Fruit fly (Drosophila melanogaster) whole organism, wandering third instar larva: ENCODE measurements around the gene Prosbeta2R2.

Experiments used
- CG32264 ChIP-seq: fragments of 200-800 bp; sonication (Bioruptor generic); optimal IDR thresholded peaks from 2 replicates; lab custom pipeline; 2016; ENCODE audit warnings: missing biosample characterization, missing genetic modification characterization
- CG9705 ChIP-seq: fragments of 200-800 bp; sonication (Bioruptor generic); optimal IDR thresholded peaks from 2 replicates; lab custom pipeline; 2018; ENCODE audit warnings: missing biosample characterization, mild to moderate bottlenecking, missing genetic modification characterization
- Dfd ChIP-seq: fragments of >200 bp; optimal IDR thresholded peaks from 2 replicates; lab custom pipeline; 2017; ENCODE audit warnings: missing biosample characterization, missing genetic modification characterization
- Dif ChIP-seq: fragments of 200-275, 200-300 bp; sonication (Bioruptor generic); optimal IDR thresholded peaks from 2 replicates; lab custom pipeline; 2018; ENCODE audit warnings: missing biosample characterization, missing genetic modification characterization; ENCODE audit not compliant: partially characterized antibody
- GATAd ChIP-seq: sonication (Bioruptor generic); optimal IDR thresholded peaks from 2 replicates; lab custom pipeline; 2016; ENCODE audit warnings: missing biosample characterization, missing genetic modification characterization
- Hnf4 ChIP-seq: fragments of 200-800 bp; sonication (Bioruptor generic); optimal IDR thresholded peaks from 2 replicates; lab custom pipeline; 2016; ENCODE audit warnings: missing biosample characterization, mild to moderate bottlenecking, missing genetic modification characterization
- Jra ChIP-seq: sonication (Bioruptor generic); optimal IDR thresholded peaks from 2 replicates; lab custom pipeline; 2016; ENCODE audit warnings: missing biosample characterization, missing genetic modification characterization
- Myc ChIP-seq: fragments of >200 bp; optimal IDR thresholded peaks from 2 replicates; lab custom pipeline; 2017
- N ChIP-seq: fragments of >200 bp; optimal IDR thresholded peaks from 2 replicates; lab custom pipeline; 2018; ENCODE audit warnings: missing biosample characterization, missing external identifiers, missing genetic modification characterization
- OdsH ChIP-seq: fragments of 200-800 bp; sonication (Bioruptor generic); optimal IDR thresholded peaks from 2 replicates; lab custom pipeline; 2016; ENCODE audit warnings: missing biosample characterization, mild to moderate bottlenecking, missing genetic modification characterization
- Rel ChIP-seq, 2 experiments: fragments of 200-800 bp; sonication (Bioruptor generic) in 1 of 2; optimal IDR thresholded peaks; 2 replicates in 1 of 2; 3 replicates in 1 of 2; lab custom pipeline; 2016 to 2019; ENCODE audit warnings: mild to moderate bottlenecking in 2 of 2, missing biosample characterization in 2 of 2, missing genetic modification characterization in 2 of 2, moderate library complexity in 1 of 2
- Sp1 ChIP-seq: fragments of 200-800 bp; sonication (Bioruptor generic); optimal IDR thresholded peaks from 3 replicates; lab custom pipeline; 2019; ENCODE audit warnings: missing biosample characterization, mild to moderate bottlenecking, missing genetic modification characterization, moderate library complexity
- Vsx2 ChIP-seq: fragments of 200-300, 225-300 bp; sonication (Bioruptor generic); optimal IDR thresholded peaks from 2 replicates; lab custom pipeline; 2018; ENCODE audit warnings: missing biosample characterization, missing genetic modification characterization; ENCODE audit not compliant: partially characterized antibody
- ey ChIP-seq: fragments of 200-800 bp; sonication (Bioruptor generic); optimal IDR thresholded peaks from 2 replicates; lab custom pipeline; 2016; ENCODE audit warnings: missing biosample characterization, missing genetic modification characterization
- foxo ChIP-seq, 2 experiments: fragments of 200-800 bp; sonication (Bioruptor generic); optimal IDR thresholded peaks; 2 replicates in 1 of 2; 3 replicates in 1 of 2; lab custom pipeline; 2016 to 2017; ENCODE audit warnings: missing biosample characterization in 2 of 2, missing genetic modification characterization in 2 of 2
- fru ChIP-seq: fragments of 200-800 bp; sonication (Bioruptor generic); optimal IDR thresholded peaks from 3 replicates; lab custom pipeline; 2016; ENCODE audit warnings: missing biosample characterization, mild to moderate bottlenecking, missing genetic modification characterization
- h ChIP-seq: fragments of 200-800 bp; sonication (Bioruptor generic); optimal IDR thresholded peaks from 3 replicates; lab custom pipeline; 2016; ENCODE audit warnings: missing biosample characterization, mild to moderate bottlenecking, missing genetic modification characterization
- jim ChIP-seq: fragments of 175-275, 200-325 bp; sonication (Bioruptor generic); optimal IDR thresholded peaks from 2 replicates; lab custom pipeline; 2016; ENCODE audit warnings: missing biosample characterization, mild to moderate bottlenecking, missing genetic modification characterization
- lola ChIP-seq: fragments of >200 bp; optimal IDR thresholded peaks from 2 replicates; lab custom pipeline; 2017; ENCODE audit warnings: missing biosample characterization, missing genetic modification characterization
- pan ChIP-seq: fragments of >200 bp; optimal IDR thresholded peaks from 2 replicates; lab custom pipeline; 2017
- psq ChIP-seq: fragments of 200-800 bp; sonication (Bioruptor generic); optimal IDR thresholded peaks from 3 replicates; lab custom pipeline; 2017; ENCODE audit warnings: missing biosample characterization, mild to moderate bottlenecking, missing genetic modification characterization, moderate library complexity
- rgr ChIP-seq: fragments of 200-800 bp; sonication (Bioruptor generic); optimal IDR thresholded peaks from 3 replicates; lab custom pipeline; 2016; ENCODE audit warnings: missing biosample characterization, mild to moderate bottlenecking, missing genetic modification characterization
- sage ChIP-seq: fragments of 200-800 bp; sonication (Bioruptor generic); optimal IDR thresholded peaks from 2 replicates; lab custom pipeline; 2016; ENCODE audit warnings: missing biosample characterization, mild to moderate bottlenecking, missing genetic modification characterization
- sv ChIP-seq: fragments of 200-800 bp; sonication (Bioruptor generic); optimal IDR thresholded peaks from 3 replicates; lab custom pipeline; 2016; ENCODE audit warnings: missing biosample characterization, missing genetic modification characterization
- tai ChIP-seq: sonication (Bioruptor generic); optimal IDR thresholded peaks from 2 replicates; lab custom pipeline; 2016; ENCODE audit warnings: missing biosample characterization, missing genetic modification characterization
- usp ChIP-seq: fragments of >200 bp; optimal IDR thresholded peaks from 2 replicates; lab custom pipeline; 2017; ENCODE audit warnings: missing biosample characterization, missing genetic modification characterization

Prosbeta2R2 gene

dm6 chr3R:5215334-5216307 lies 3.7 kb downstream of the Prosbeta2R2 start (continued):
- TF ChIP-seq N (GFP tag; lab: Kevin White, UChicago) (no peak), sv (GFP tag; lab: Kevin White, UChicago) (peak; percentile 88), sage (peak; percentile 81), CG32264 (GFP tag; lab: Kevin White, UChicago) (peak; percentile 83), lola (GFP tag; lab: Kevin White, UChicago) (no peak)

- TF ChIP-seq lola (GFP tag; lab: Kevin White, UChicago) (no peak), sv (GFP tag; lab: Kevin White, UChicago) (no peak), Vsx2 (GFP tag; lab: Kevin White, UChicago) (no peak), Dif (GFP tag; lab: Kevin White, UChicago) (no peak), CG9705 (GFP tag; lab: Kevin White, UChicago) (no peak), psq (GFP tag; lab: Kevin White, UChicago) (peak; percentile 32), foxo (GFP tag; optimal IDR thresholded peaks at IDR 0.05; lab: Kevin White, UChicago) (no peak), ey (no peak)
Observed at dm6 chr3R:5214162-5214916, 5.0 kb downstream of the Prosbeta2R2 start.

dm6 chr3R:5213309-5213708 lies 6.0 kb downstream of the Prosbeta2R2 start:
- no peak for TF ChIP-seq Rel (GFP tag; optimal IDR thresholded peaks at IDR 0.05; lab: Kevin White, UChicago)
- peak; percentile 32 for TF ChIP-seq Rel (tag; optimal IDR thresholded peaks at IDR 0.05; lab: Kevin White, UChicago)
- TF ChIP-seq Jra = no peak
- no peak for TF ChIP-seq rgr (GFP tag; lab: Kevin White, UChicago)
- peak; percentile 21 for TF ChIP-seq Dif (GFP tag; lab: Kevin White, UChicago)

dm6 chr3R:5212759-5213053 lies 6.6 kb downstream of the Prosbeta2R2 start:
- TF ChIP-seq Myc (lab: Kevin White, UChicago) = no peak
- TF ChIP-seq usp (GFP tag; lab: Kevin White, UChicago) = no peak
- no peak for TF ChIP-seq fru (GFP tag; lab: Kevin White, UChicago)
- TF ChIP-seq sv (GFP tag; lab: Kevin White, UChicago) = no peak
- no peak for TF ChIP-seq OdsH (GFP tag; lab: Kevin White, UChicago)
- no peak for TF ChIP-seq Hnf4 (GFP tag; lab: Kevin White, UChicago)
- no peak for TF ChIP-seq pan (lab: Kevin White, UChicago)
- no peak for TF ChIP-seq tai (GFP tag; lab: Kevin White, UChicago)
- TF ChIP-seq Dif (GFP tag; lab: Kevin White, UChicago) = no peak
- TF ChIP-seq CG32264 (GFP tag; lab: Kevin White, UChicago) = no peak
- TF ChIP-seq foxo (GFP tag; optimal IDR thresholded peaks at IDR 0.05; lab: Kevin White, UChicago) = no peak
- TF ChIP-seq jim (GFP tag; lab: Kevin White, UChicago) = no peak
- TF ChIP-seq Sp1 (GFP tag; lab: Kevin White, UChicago) = no peak
- TF ChIP-seq GATAd (GFP tag; lab: Kevin White, UChicago) = no peak
- no peak for TF ChIP-seq psq (GFP tag; lab: Kevin White, UChicago)
- no peak for TF ChIP-seq CG9705 (GFP tag; lab: Kevin White, UChicago)

dm6 chr3R:5211901-5212758 lies 7.2 kb downstream of the Prosbeta2R2 start:
- TF ChIP-seq foxo (GFP tag; optimal IDR thresholded peaks at IDR 0.05; lab: Kevin White, UChicago) (peak in 1 of 2 experiments; percentile 66), sv (GFP tag; lab: Kevin White, UChicago) (peak; percentile 50), ey (peak; percentile 14), Dfd (GFP tag; lab: Kevin White, UChicago) (no peak), Sp1 (GFP tag; lab: Kevin White, UChicago) (peak; percentile 16), h (GFP tag; lab: Kevin White, UChicago) (peak; percentile 34), psq (GFP tag; lab: Kevin White, UChicago) (no peak), fru (GFP tag; lab: Kevin White, UChicago) (peak; percentile 48), OdsH (GFP tag; lab: Kevin White, UChicago) (peak; percentile 19)
